Worm (Caenorhabditis elegans) whole organism, L4 larva: ENCODE measurements around the gene T05B4.13.

Experiments used
- D1046.2 ChIP-seq: fragments of 200-800 bp; sonication (Bioruptor generic); IDR thresholded peaks from 2 replicates; pipeline ENCODE4 v1.3.6; 2022; ENCODE audit warnings: missing genetic modification characterization, missing compliant biosample characterization
- F10B5.3 ChIP-seq: sonication (generic microtip); optimal IDR thresholded peaks from 2 replicates; lab custom pipeline; 2016; ENCODE audit warnings: mild to moderate bottlenecking, missing genetic modification characterization, missing compliant biosample characterization
- F44E2.7 ChIP-seq: fragments of 200-800 bp; sonication (Bioruptor generic); IDR thresholded peaks from 2 replicates; pipeline ENCODE4 v2.1.2; 2022; ENCODE audit warnings: missing genetic modification characterization, missing compliant biosample characterization
- T26A8.4 ChIP-seq: fragments of 200-800 bp; sonication (Bioruptor generic); IDR thresholded peaks from 2 replicates; pipeline ENCODE4 v1.3.6; 2022; ENCODE audit warnings: missing genetic modification characterization, missing compliant biosample characterization
- attf-4 ChIP-seq: sonication (generic microtip); optimal IDR thresholded peaks from 3 replicates; lab custom pipeline; 2017; ENCODE audit warnings: missing biosample characterization, missing genetic modification characterization
- ceh-20 ChIP-seq: fragments of 200-800 bp; sonication (Bioruptor generic); IDR thresholded peaks from 2 replicates; pipeline ENCODE4 v1.3.6; 2022; ENCODE audit warnings: missing genetic modification reagents, missing genetic modification characterization, missing compliant biosample characterization
- ceh-44 ChIP-seq: fragments of 200-800 bp; sonication (Bioruptor generic); IDR thresholded peaks from 2 replicates; pipeline ENCODE4 v1.3.6; 2022; ENCODE audit warnings: missing genetic modification reagents, missing genetic modification characterization, missing compliant biosample characterization
- ceh-62 ChIP-seq: sonication (generic microtip); optimal IDR thresholded peaks from 2 replicates; lab custom pipeline; 2017; ENCODE audit warnings: missing biosample characterization, missing genetic modification characterization
- ces-1 ChIP-seq: fragments of 150-350 bp; sonication (generic microtip); optimal IDR thresholded peaks from 4 replicates; lab custom pipeline; 2014; ENCODE audit warnings: missing biosample characterization, missing genetic modification reagents, missing genetic modification characterization
- cey-2 ChIP-seq: sonication (generic microtip); optimal IDR thresholded peaks from 3 replicates; lab custom pipeline; 2017; ENCODE audit warnings: missing genetic modification characterization, mild to moderate bottlenecking, missing compliant biosample characterization, antibody characterized with exemption, borderline replicate concordance; ENCODE audit not compliant: insufficient read depth
- ctbp-1 ChIP-seq: fragments of 200-800 bp; sonication (Bioruptor generic); IDR thresholded peaks from 2 replicates; pipeline ENCODE4 v1.3.6; 2022; ENCODE audit warnings: missing genetic modification reagents, missing genetic modification characterization, missing compliant biosample characterization
- daf-12 ChIP-seq: fragments of 150-350 bp; optimal IDR thresholded peaks from 2 replicates; lab custom pipeline; 2014; ENCODE audit warnings: missing biosample characterization, missing genetic modification reagents, missing genetic modification characterization
- dmd-6 ChIP-seq: fragments of 200-800 bp; sonication (Bioruptor generic); IDR thresholded peaks from 2 replicates; pipeline ENCODE4 v1.3.6; 2022; ENCODE audit warnings: missing genetic modification reagents, missing genetic modification characterization, missing compliant biosample characterization
- dmd-8 ChIP-seq: fragments of 200-800 bp; sonication (Bioruptor generic); IDR thresholded peaks from 2 replicates; pipeline ENCODE4 v1.3.6; 2022; ENCODE audit warnings: missing genetic modification characterization, missing compliant biosample characterization
- dmd-9 ChIP-seq: fragments of 200-800 bp; sonication (Bioruptor generic); IDR thresholded peaks from 2 replicates; pipeline ENCODE4 v1.3.6; 2022; ENCODE audit warnings: missing genetic modification reagents, missing genetic modification characterization, missing compliant biosample characterization
- duxl-1 ChIP-seq: sonication (generic microtip); optimal IDR thresholded peaks from 2 replicates; lab custom pipeline; 2016; ENCODE audit warnings: mild to moderate bottlenecking, missing genetic modification characterization, moderate library complexity, missing compliant biosample characterization; ENCODE audit not compliant: poor library complexity
- dve-1 ChIP-seq: sonication (generic microtip); optimal IDR thresholded peaks from 2 replicates; lab custom pipeline; 2017; ENCODE audit warnings: antibody characterized with exemption, mild to moderate bottlenecking, missing genetic modification characterization, missing compliant biosample characterization; ENCODE audit not compliant: insufficient read depth
- fkh-10 ChIP-seq: fragments of 150-350 bp; optimal IDR thresholded peaks from 2 replicates; lab custom pipeline; 2014; ENCODE audit warnings: missing biosample characterization, missing genetic modification reagents, missing genetic modification characterization
- hlh-11 ChIP-seq: fragments of 200-800 bp; sonication (Bioruptor generic); optimal IDR thresholded peaks from 2 replicates; lab custom pipeline; 2018; ENCODE audit warnings: mild to moderate bottlenecking, missing genetic modification characterization, missing compliant biosample characterization
- hmg-1.1 ChIP-seq: fragments of 200-800 bp; sonication (Bioruptor generic); IDR thresholded peaks from 2 replicates; pipeline ENCODE4 v1.3.6; 2022; ENCODE audit warnings: missing genetic modification reagents, missing genetic modification characterization, missing compliant biosample characterization
- lim-7 ChIP-seq: fragments of 200-800 bp; sonication (Bioruptor generic); IDR thresholded peaks from 2 replicates; pipeline ENCODE4 v1.3.6; 2022; ENCODE audit warnings: missing genetic modification characterization, missing compliant biosample characterization
- lir-3 ChIP-seq: sonication (generic microtip); optimal IDR thresholded peaks from 2 replicates; lab custom pipeline; 2016; ENCODE audit warnings: mild to moderate bottlenecking, missing genetic modification characterization, missing compliant biosample characterization
- lsy-2 ChIP-seq, 2 experiments: fragments of 150-350 bp in 1 of 2; sonication (generic microtip) in 1 of 2; optimal IDR thresholded peaks; 2 replicates each; lab custom pipeline; 2014 to 2017; ENCODE audit warnings: missing biosample characterization in 2 of 2, missing genetic modification characterization in 2 of 2
- madf-9 ChIP-seq: fragments of 200-800 bp; sonication (Bioruptor generic); conservative IDR thresholded peaks from 2 replicates; pipeline ENCODE4 v1.3.6; 2022; ENCODE audit warnings: missing genetic modification reagents, missing genetic modification characterization, missing compliant biosample characterization
- mdl-1 ChIP-seq, 2 experiments: fragments of 150-350 bp in 1 of 2; sonication (generic microtip) in 1 of 2; optimal IDR thresholded peaks; 2 replicates each; lab custom pipeline; 2014 to 2017; ENCODE audit warnings: missing biosample characterization in 2 of 2, missing genetic modification characterization in 2 of 2
- mdt-29 ChIP-seq: fragments of 200-800 bp; sonication (Bioruptor generic); IDR thresholded peaks from 2 replicates; pipeline ENCODE4 v1.3.6; 2022; ENCODE audit warnings: missing genetic modification reagents, missing genetic modification characterization, missing compliant biosample characterization
- mep-1 ChIP-seq: fragments of 150-350 bp; sonication (generic microtip); optimal IDR thresholded peaks from 3 replicates; lab custom pipeline; 2014; ENCODE audit warnings: missing biosample characterization, missing genetic modification characterization
- mes-2 ChIP-seq: sonication (generic microtip); optimal IDR thresholded peaks from 2 replicates; lab custom pipeline; 2016; ENCODE audit warnings: missing genotype, mild to moderate bottlenecking, missing genetic modification characterization, missing compliant biosample characterization; ENCODE audit not compliant: poor library complexity, severe bottlenecking
- mxl-3 ChIP-seq: fragments of 200-800 bp; sonication (Bioruptor generic); optimal IDR thresholded peaks from 2 replicates; lab custom pipeline; 2018; ENCODE audit warnings: mild to moderate bottlenecking, missing genetic modification characterization, missing compliant biosample characterization
- nhr-11 ChIP-seq: fragments of 150-350 bp; optimal IDR thresholded peaks from 2 replicates; lab custom pipeline; 2014; ENCODE audit warnings: missing biosample characterization, missing genetic modification characterization
- nhr-25 ChIP-seq: sonication (generic microtip); optimal IDR thresholded peaks from 2 replicates; lab custom pipeline; 2017; ENCODE audit warnings: missing genetic modification characterization, mild to moderate bottlenecking, missing compliant biosample characterization, antibody characterized with exemption, moderate library complexity, borderline replicate concordance; ENCODE audit not compliant: insufficient read depth
- nhr-41 ChIP-seq: fragments of 200-800 bp; sonication (Bioruptor generic); IDR thresholded peaks from 2 replicates; pipeline ENCODE4 v1.3.6; 2022; ENCODE audit warnings: missing genetic modification reagents, missing genetic modification characterization, missing compliant biosample characterization
- nhr-48 ChIP-seq: sonication (generic microtip); optimal IDR thresholded peaks from 2 replicates; lab custom pipeline; 2016; ENCODE audit warnings: mild to moderate bottlenecking, missing genetic modification characterization, missing compliant biosample characterization
- nhr-77 ChIP-seq: fragments of 150-350 bp; optimal IDR thresholded peaks from 2 replicates; lab custom pipeline; 2014; ENCODE audit warnings: missing biosample characterization, missing genetic modification characterization
- pha-4 ChIP-seq, 2 experiments: fragments of 150-350 bp in 1 of 2; fragments of 200-800 bp in 1 of 2; sonication (Bioruptor generic) in 1 of 2; IDR thresholded peaks in 1 of 2; optimal IDR thresholded peaks in 1 of 2; 2 replicates each; pipeline versions ENCODE4 v1.3.6 to Lab custom; 2014 to 2022; ENCODE audit warnings: missing genetic modification characterization in 2 of 2, missing genetic modification reagents in 2 of 2, missing biosample characterization in 1 of 2, missing compliant biosample characterization in 1 of 2
- php-3 ChIP-seq: fragments of 200-800 bp; sonication (Bioruptor generic); IDR thresholded peaks from 2 replicates; pipeline ENCODE4 v1.3.6; 2022; ENCODE audit warnings: missing genetic modification reagents, missing genetic modification characterization, missing compliant biosample characterization
- rbr-2 ChIP-seq: sonication (generic microtip); optimal IDR thresholded peaks from 2 replicates; lab custom pipeline; 2016; ENCODE audit warnings: missing genotype, missing genetic modification characterization, missing compliant biosample characterization
- sdz-12 ChIP-seq: fragments of 200-800 bp; sonication (Bioruptor generic); optimal IDR thresholded peaks from 2 replicates; lab custom pipeline; 2018; ENCODE audit warnings: mild to moderate bottlenecking, missing genetic modification characterization, missing compliant biosample characterization
- spr-1 ChIP-seq: sonication (generic microtip); optimal IDR thresholded peaks from 2 replicates; lab custom pipeline; 2016; ENCODE audit warnings: mild to moderate bottlenecking, missing genetic modification characterization, missing compliant biosample characterization
- tra-1 ChIP-seq: fragments of 200-800 bp; sonication (Bioruptor generic); IDR thresholded peaks from 2 replicates; pipeline ENCODE4 v1.3.6; 2022; ENCODE audit warnings: missing genetic modification reagents, missing genetic modification characterization, missing compliant biosample characterization
- unc-130 ChIP-seq: sonication (generic microtip); optimal IDR thresholded peaks from 2 replicates; lab custom pipeline; 2016; ENCODE audit warnings: missing genetic modification reagents, missing genetic modification characterization, missing compliant biosample characterization
- unc-39 ChIP-seq: sonication (generic microtip); optimal IDR thresholded peaks from 2 replicates; lab custom pipeline; 2017; ENCODE audit warnings: missing biosample characterization, missing genetic modification characterization
- zfp-2 ChIP-seq: sonication (generic microtip); optimal IDR thresholded peaks from 2 replicates; lab custom pipeline; 2016; ENCODE audit warnings: mild to moderate bottlenecking, missing genetic modification characterization, missing compliant biosample characterization
- zfp-3 ChIP-seq: fragments of 200-800 bp; sonication (Bioruptor generic); conservative IDR thresholded peaks from 2 replicates; pipeline ENCODE4 v1.3.6; 2022; ENCODE audit warnings: missing genetic modification reagents, missing genetic modification characterization, missing compliant biosample characterization

The T05B4.13 gene

ce11 chrV:4143034-4143433 is 15.7 kb upstream of the T05B4.13 start (continued):
- TF ChIP-seq dmd-6, result peak; percentile 58
- 0 out of 2 replicates have a peak, but pooled peaks have one; percentile 44 for TF ChIP-seq tra-1
- no peak for TF ChIP-seq daf-12
- no peak for TF ChIP-seq unc-130
- peak in 1 of 2 experiments; percentile 51 for TF ChIP-seq mdl-1 (tag; optimal IDR thresholded peaks at IDR 0.05; lab: Kevin White, UChicago)
- TF ChIP-seq nhr-48 (tag; lab: Kevin White, UChicago), result peak; percentile 36
- peak in 1 of 2 experiments; percentile 87 for TF ChIP-seq lsy-2 (tag; optimal IDR thresholded peaks at IDR 0.05; lab: Kevin White, UChicago)
- TF ChIP-seq T26A8.4 (GFP tag; lab: Robert Waterston, UW), result peak; percentile 30; the same call in 1 of the 2 replicates
- peak; percentile 59 for TF ChIP-seq nhr-77 (tag; lab: Kevin White, UChicago)
- TF ChIP-seq nhr-41, result no peak
- 0 out of 2 replicates have a peak, but pooled peaks have one; percentile 20 for TF ChIP-seq ctbp-1 (GFP tag; lab: Robert Waterston, UW)
- TF ChIP-seq dve-1 (tag; lab: Kevin White, UChicago), result peak; percentile 90
- TF ChIP-seq dmd-8 (GFP tag; lab: Robert Waterston, UW), result no peak
- peak; percentile 18 for TF ChIP-seq fkh-10 (GFP tag; lab: Kevin White, UChicago)
- TF ChIP-seq hmg-1.1 (GFP tag; lab: Robert Waterston, UW), result peak; percentile 69
- TF ChIP-seq hlh-11, result peak; percentile 90
- TF ChIP-seq spr-1, result no peak
- peak; percentile 63; the same call in 1 of the 2 replicates for TF ChIP-seq php-3
- peak; percentile 75 for TF ChIP-seq rbr-2 (tag; lab: Kevin White, UChicago)
- TF ChIP-seq mxl-3 (GFP tag; lab: Kevin White, UChicago), result peak; percentile 44
- TF ChIP-seq mdt-29 (GFP tag; lab: Robert Waterston, UW), result no peak

- TF ChIP-seq ceh-20 (no peak), mdt-29 (GFP tag; lab: Robert Waterston, UW) (no peak), ceh-44 (GFP tag; lab: Robert Waterston, UW) (no peak), mdl-1 (tag; optimal IDR thresholded peaks at IDR 0.05; lab: Kevin White, UChicago) (no peak), ces-1 (no peak)
Measured at ce11 chrV:4138688-4139087, 11.4 kb upstream of the T05B4.13 start, which contains the start of gene lgc-29. TSS of gene lgc-29 (plus strand) at chrV:4138988.

DNA sequence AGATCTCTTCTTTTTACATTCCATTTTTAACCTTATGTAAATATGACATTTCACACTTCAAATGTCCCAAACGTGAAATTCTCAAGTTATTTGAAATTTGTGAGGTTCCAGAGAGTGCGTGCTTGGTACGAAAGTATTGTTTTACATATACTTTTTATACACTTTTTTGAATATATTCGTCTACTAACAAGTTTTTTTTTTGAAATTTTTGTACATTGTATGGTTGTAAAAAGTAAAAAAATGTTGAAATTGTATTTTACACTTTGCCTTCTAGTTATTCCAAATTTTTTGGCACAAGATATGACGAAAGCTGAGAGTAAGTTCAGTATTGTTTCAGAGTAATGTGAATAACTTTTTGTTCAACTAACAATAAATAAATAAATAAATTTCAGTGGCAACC is 7.4 kb upstream of the T05B4.13 start, which contains the start of gene lgc-1:
TSS of gene lgc-1 (plus strand) at position 301 of the 400 bp plus-strand sequence.
- TF ChIP-seq mep-1 (no peak), zfp-3 (GFP tag; lab: Robert Waterston, UW) (no peak), T26A8.4 (GFP tag; lab: Robert Waterston, UW) (no peak), dmd-9 (GFP tag; lab: Robert Waterston, UW) (no peak), fkh-10 (GFP tag; lab: Kevin White, UChicago) (no peak), nhr-25 (no peak), lim-7 (GFP tag; lab: Robert Waterston, UW) (no peak), unc-39 (tag; lab: Kevin White, UChicago) (no peak), dmd-6 (no peak), dmd-8 (GFP tag; lab: Robert Waterston, UW) (no peak), F10B5.3 (tag; lab: Kevin White, UChicago) (no peak), sdz-12 (GFP tag; lab: Kevin White, UChicago) (no peak), pha-4 (GFP tag; IDR thresholded peaks at IDR 0.05; lab: Robert Waterston, UW) (no peak), pha-4 (tag; optimal IDR thresholded peaks at IDR 0.05; lab: Kevin White, UChicago) (no peak), madf-9 (GFP tag; lab: Robert Waterston, UW) (no peak)

DNA sequence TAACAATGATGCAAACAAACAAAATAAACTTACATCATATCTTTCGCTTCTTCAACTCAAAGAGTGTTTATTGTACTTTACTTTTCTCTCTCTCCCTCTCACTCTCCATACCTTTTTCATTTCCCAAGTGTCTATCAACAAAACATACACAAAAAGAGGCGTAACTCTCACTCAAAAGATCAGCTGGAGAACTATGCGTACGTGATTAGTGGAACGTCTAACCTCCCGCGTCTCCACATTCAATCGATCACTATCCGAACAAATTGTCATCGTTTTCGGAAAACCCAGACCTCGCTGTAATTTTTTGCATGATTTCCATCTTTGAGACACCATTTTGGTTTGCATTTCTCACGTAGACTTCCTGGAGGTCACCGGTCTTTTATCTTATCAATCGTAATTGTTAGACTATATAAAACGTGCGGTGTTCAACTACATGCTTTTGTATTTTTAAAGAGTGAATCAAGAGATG is 4.2 kb upstream of the T05B4.13 start, which contains the start of gene nhr-57:
TSS of gene nhr-57 (plus strand) at position 419 of the 469 bp plus-strand sequence.
- TF ChIP-seq nhr-11 (peak; percentile 31), cey-2 (tag; lab: Kevin White, UChicago) (peak; percentile 53), lir-3 (no peak), mxl-3 (GFP tag; lab: Kevin White, UChicago) (peak; percentile 63), hlh-11 (peak; percentile 93), attf-4 (tag; lab: Kevin White, UChicago) (no peak), ceh-44 (GFP tag; lab: Robert Waterston, UW) (no peak), D1046.2 (GFP tag; lab: Robert Waterston, UW) (no peak), duxl-1 (no peak), ceh-62 (no peak), php-3 (0 out of 2 replicates have a peak, but pooled peaks have one; percentile 21), mes-2 (tag; lab: Kevin White, UChicago) (peak; percentile 7), zfp-2 (tag; lab: Kevin White, UChicago) (no peak), unc-39 (tag; lab: Kevin White, UChicago) (no peak), F44E2.7 (GFP tag; lab: Robert Waterston, UW) (no peak)
